Fruit fly (Drosophila melanogaster): ENCODE data around the gene CG6999.

dm6 chrX:9082600-9082999, 5.6 kb upstream of the CG6999 start, which contains the start of gene APC4:
- peak; percentile 14 for TF ChIP-seq CG17829 (tag; optimal IDR thresholded peaks at IDR 0.05)
- TF ChIP-seq sc (optimal IDR thresholded peaks at IDR 0.05), result no peak
- TF ChIP-seq sc (GFP tag; optimal IDR thresholded peaks at IDR 0.05), result no peak
- peak; percentile 25 for TF ChIP-seq bab2 (GFP tag; optimal IDR thresholded peaks at IDR 0.05)
- TF ChIP-seq Sin3A (optimal IDR thresholded peaks at IDR 0.05), result no peak
- peak; percentile 56 for TF ChIP-seq CG2120 (GFP tag; optimal IDR thresholded peaks at IDR 0.05)
- TF ChIP-seq Abd-B (GFP tag; optimal IDR thresholded peaks at IDR 0.05), result peak; percentile 24
- TF ChIP-seq CG18262 (tag; optimal IDR thresholded peaks at IDR 0.05), result peak; percentile 45
- peak; percentile 75 for TF ChIP-seq row (GFP tag; IDR thresholded peaks at IDR 0.05)

All from whole organism, embryonic.